In the genomic region with DNA sequence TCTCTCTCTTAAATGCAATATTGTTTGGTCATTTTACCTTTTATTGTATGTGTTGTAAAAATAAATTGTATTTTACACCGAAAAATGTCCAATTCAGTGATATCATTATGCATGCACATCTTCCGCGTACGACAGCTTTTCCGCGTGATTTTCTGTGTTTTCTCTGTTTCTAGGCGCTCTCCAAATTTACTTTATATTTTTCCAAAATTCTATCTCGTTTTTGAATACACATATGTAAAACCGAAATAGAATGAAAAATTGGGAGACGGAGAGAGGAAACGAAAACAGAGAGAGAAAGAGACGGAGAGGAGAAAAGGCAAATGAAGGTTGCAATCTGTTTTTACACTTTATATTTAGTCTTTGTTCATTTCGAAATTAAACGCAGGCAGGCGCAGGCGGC, we compare ENCODE assay signal across 6 worm cellular contexts.
TF ChIP-seq lines count a peak whose summit lies in the region.

No protein-coding gene starts in this region.

TF ChIP-seq in whole organism, L1 larva, 84 proteins besides CTCF, POLR2A, EP300 and RAD21 (continued from another document and continues in another):
- no peak for TF ChIP-seq zag-1 (tag; optimal IDR thresholded peaks at IDR 0.05; lab: Kevin White, UChicago)
- TF ChIP-seq unc-30 (tag; optimal IDR thresholded peaks at IDR 0.05; lab: Kevin White, UChicago): no peak
- TF ChIP-seq snu-23 (GFP tag; optimal IDR thresholded peaks at IDR 0.05; lab: Kevin White, UChicago): peak; percentile 60
- no peak for TF ChIP-seq nhr-237 (tag; optimal IDR thresholded peaks at IDR 0.05; lab: Kevin White, UChicago)
- peak; percentile 67 for TF ChIP-seq mep-1 (tag; optimal IDR thresholded peaks at IDR 0.05; lab: Kevin White, UChicago)
- no peak for TF ChIP-seq ceh-63 (GFP tag; optimal IDR thresholded peaks at IDR 0.05; lab: Kevin White, UChicago)
- no peak for TF ChIP-seq alr-1 (tag; optimal IDR thresholded peaks at IDR 0.05; lab: Kevin White, UChicago; ENCODE audit: borderline replicate concordance)
- peak; percentile 44 for TF ChIP-seq skn-1 (tag; optimal IDR thresholded peaks at IDR 0.05; lab: Kevin White, UChicago)
- TF ChIP-seq efl-3 (GFP tag; optimal IDR thresholded peaks at IDR 0.05; lab: Kevin White, UChicago): no peak
- TF ChIP-seq irx-1 (tag; optimal IDR thresholded peaks at IDR 0.05; lab: Kevin White, UChicago): peak; percentile 44
- peak; percentile 0 for TF ChIP-seq xbp-1 (tag; optimal IDR thresholded peaks at IDR 0.05; lab: Kevin White, UChicago)
- TF ChIP-seq vab-15 (tag; optimal IDR thresholded peaks at IDR 0.05; lab: Kevin White, UChicago): no peak
- peak; percentile 42 for TF ChIP-seq nhr-20 (tag; optimal IDR thresholded peaks at IDR 0.05; lab: Kevin White, UChicago)
- peak; percentile 86 for TF ChIP-seq lin-14 (GFP tag; optimal IDR thresholded peaks at IDR 0.05; lab: Kevin White, UChicago)
- TF ChIP-seq snpc-4 (tag; optimal IDR thresholded peaks at IDR 0.05; lab: Kevin White, UChicago): peak; percentile 12
- TF ChIP-seq aly-2 (tag; optimal IDR thresholded peaks at IDR 0.05; lab: Kevin White, UChicago): no peak
- peak; percentile 50 for TF ChIP-seq unc-86 (tag; optimal IDR thresholded peaks at IDR 0.05; lab: Kevin White, UChicago)
- peak; percentile 25; the same call in 1 of the 2 replicates for TF ChIP-seq isw-1 (GFP tag; IDR thresholded peaks at IDR 0.05; lab: Robert Waterston, UW)
- peak; percentile 48 for TF ChIP-seq swsn-7 (tag; optimal IDR thresholded peaks at IDR 0.05; lab: Kevin White, UChicago)
- TF ChIP-seq nhr-47 (tag; optimal IDR thresholded peaks at IDR 0.05; lab: Kevin White, UChicago): peak; percentile 65
- no peak for TF ChIP-seq fkh-10 (GFP tag; optimal IDR thresholded peaks at IDR 0.05; lab: Kevin White, UChicago)

TF ChIP-seq in whole organism, L2 larva, 48 proteins besides CTCF, POLR2A, EP300 and RAD21 (continued from another document):
- TF ChIP-seq nhr-23 (tag; optimal IDR thresholded peaks at IDR 0.05; lab: Kevin White, UChicago) (no peak), dmd-4 (tag; optimal IDR thresholded peaks at IDR 0.05; lab: Kevin White, UChicago) (no peak), lin-11 (tag; optimal IDR thresholded peaks at IDR 0.05; lab: Kevin White, UChicago) (no peak), nhr-25 (tag; optimal IDR thresholded peaks at IDR 0.05; lab: Kevin White, UChicago) (peak; percentile 63), C34F6.9 (tag; optimal IDR thresholded peaks at IDR 0.05; lab: Kevin White, UChicago) (peak; percentile 88), F13H6.1 (tag; optimal IDR thresholded peaks at IDR 0.05; lab: Kevin White, UChicago) (peak; percentile 22), sma-9 (GFP tag; optimal IDR thresholded peaks at IDR 0.05; lab: Kevin White, UChicago) (peak; percentile 77), sma-9 (tag; optimal IDR thresholded peaks at IDR 0.05; lab: Kevin White, UChicago) (no peak), nhr-21 (tag; optimal IDR thresholded peaks at IDR 0.05; lab: Kevin White, UChicago) (no peak), gmeb-1 (tag; optimal IDR thresholded peaks at IDR 0.05; lab: Kevin White, UChicago) (peak; percentile 24)
TF ChIP-seq in whole organism, L2 larva: peak in this region for 11.

TF ChIP-seq in whole organism, L3 larva, 47 proteins besides CTCF, POLR2A, EP300 and RAD21 (continued from another document):
- no peak for TF ChIP-seq elt-3 (tag; optimal IDR thresholded peaks at IDR 0.05; lab: Kevin White, UChicago)
- TF ChIP-seq lin-15B (tag; optimal IDR thresholded peaks at IDR 0.05; lab: Kevin White, UChicago): peak; percentile 9
- TF ChIP-seq egl-27 (tag; optimal IDR thresholded peaks at IDR 0.05; lab: Kevin White, UChicago): no peak
- peak; percentile 75 for TF ChIP-seq pha-4 (tag; optimal IDR thresholded peaks at IDR 0.05; lab: Kevin White, UChicago)
- TF ChIP-seq aly-2 (tag; optimal IDR thresholded peaks at IDR 0.05; lab: Kevin White, UChicago): no peak
- no peak for TF ChIP-seq skn-1 (tag; optimal IDR thresholded peaks at IDR 0.05; lab: Kevin White, UChicago)
- TF ChIP-seq ceh-16 (tag; optimal IDR thresholded peaks at IDR 0.05; lab: Kevin White, UChicago): no peak
- TF ChIP-seq ama-1 (optimal IDR thresholded peaks at IDR 0.05; lab: Kevin White, UChicago): no peak
- no peak for TF ChIP-seq mml-1 (tag; optimal IDR thresholded peaks at IDR 0.05; lab: Kevin White, UChicago)
- no peak for TF ChIP-seq R02D3.7 (tag; optimal IDR thresholded peaks at IDR 0.05; lab: Kevin White, UChicago)

TF ChIP-seq in whole organism, L4 larva, 104 proteins besides CTCF, POLR2A, EP300 and RAD21 (continued from another document):
- TF ChIP-seq ctbp-1 (GFP tag; IDR thresholded peaks at IDR 0.05; lab: Robert Waterston, UW) (no peak), nhr-77 (tag; optimal IDR thresholded peaks at IDR 0.05; lab: Kevin White, UChicago) (peak; percentile 4), saeg-2 (GFP tag; IDR thresholded peaks at IDR 0.05; lab: Robert Waterston, UW) (no peak), nhr-41 (GFP tag; IDR thresholded peaks at IDR 0.05; lab: Robert Waterston, UW) (no peak), unc-62 (GFP tag; optimal IDR thresholded peaks at IDR 0.05 in 1 of 2; lab: Kevin White, UChicago) (no peak), unc-62 (tag; optimal IDR thresholded peaks at IDR 0.05; lab: Kevin White, UChicago) (no peak), lsy-2 (tag; optimal IDR thresholded peaks at IDR 0.05; lab: Kevin White, UChicago) (peak in 1 of 2 experiments; percentile 70), fkh-10 (GFP tag; optimal IDR thresholded peaks at IDR 0.05; lab: Kevin White, UChicago) (peak; percentile 31), dmd-6 (GFP tag; IDR thresholded peaks at IDR 0.05; lab: Robert Waterston, UW) (peak; percentile 21; the same call in 1 of the 2 replicates), hlh-30 (tag; optimal IDR thresholded peaks at IDR 0.05; lab: Kevin White, UChicago; ENCODE audit: insufficient read depth) (peak; percentile 85), mes-2 (tag; optimal IDR thresholded peaks at IDR 0.05; lab: Kevin White, UChicago; ENCODE audit: poor library complexity, severe bottlenecking) (no peak), Y48G9A.11 (GFP tag; IDR thresholded peaks at IDR 0.05; lab: Robert Waterston, UW) (no peak), ceh-28 (tag; optimal IDR thresholded peaks at IDR 0.05; lab: Kevin White, UChicago) (no peak), dve-1 (tag; optimal IDR thresholded peaks at IDR 0.05; lab: Kevin White, UChicago; ENCODE audit: insufficient read depth) (peak; percentile 78), aha-1 (tag; lab: Kevin White, UChicago) (peak; percentile 91), nhr-102 (tag; optimal IDR thresholded peaks at IDR 0.05; lab: Kevin White, UChicago) (no peak), rbr-2 (tag; optimal IDR thresholded peaks at IDR 0.05; lab: Kevin White, UChicago) (peak; percentile 30)

TF ChIP-seq in whole organism, late embryonic, 69 proteins besides CTCF, POLR2A, EP300 and RAD21 (continued from another document):
- TF ChIP-seq unc-55 (GFP tag; optimal IDR thresholded peaks at IDR 0.05; lab: Kevin White, UChicago): peak; percentile 81
- no peak for TF ChIP-seq ceh-14 (tag; optimal IDR thresholded peaks at IDR 0.05; lab: Kevin White, UChicago)
TF ChIP-seq in whole organism, late embryonic: peak in this region for 9.

TF ChIP-seq in whole organism, mixed stage, embryonic, 35 proteins besides CTCF, POLR2A, EP300 and RAD21 (continued from another document):
- TF ChIP-seq ham-2 (GFP tag; optimal IDR thresholded peaks at IDR 0.05; lab: Kevin White, UChicago): no peak
- TF ChIP-seq cnd-1 (tag; optimal IDR thresholded peaks at IDR 0.05; lab: Kevin White, UChicago): no peak
- TF ChIP-seq ceh-83 (GFP tag; optimal IDR thresholded peaks at IDR 0.05; lab: Kevin White, UChicago): no peak
- no peak for TF ChIP-seq hlh-1 (tag; optimal IDR thresholded peaks at IDR 0.05; lab: Kevin White, UChicago)
- TF ChIP-seq mep-1 (tag; optimal IDR thresholded peaks at IDR 0.05; lab: Kevin White, UChicago): no peak
- TF ChIP-seq sptf-1 (tag; optimal IDR thresholded peaks at IDR 0.05; lab: Kevin White, UChicago): no peak
- no peak for TF ChIP-seq nhr-2 (tag; optimal IDR thresholded peaks at IDR 0.05; lab: Kevin White, UChicago)
- no peak for TF ChIP-seq elt-3 (tag; optimal IDR thresholded peaks at IDR 0.05; lab: Kevin White, UChicago)
- TF ChIP-seq drap-1 (GFP tag; optimal IDR thresholded peaks at IDR 0.05; lab: Kevin White, UChicago): no peak
- TF ChIP-seq unc-39 (tag; optimal IDR thresholded peaks at IDR 0.05; lab: Kevin White, UChicago): no peak
- TF ChIP-seq ces-1 (GFP tag; optimal IDR thresholded peaks at IDR 0.05; lab: Kevin White, UChicago): peak; percentile 80
- TF ChIP-seq mab-5 (tag; optimal IDR thresholded peaks at IDR 0.05; lab: Kevin White, UChicago): no peak
- no peak for TF ChIP-seq mls-2 (tag; optimal IDR thresholded peaks at IDR 0.05; lab: Kevin White, UChicago)
- peak; percentile 48 for TF ChIP-seq unc-62 (GFP tag; optimal IDR thresholded peaks at IDR 0.05; lab: Kevin White, UChicago)
- TF ChIP-seq ztf-11 (tag; optimal IDR thresholded peaks at IDR 0.05; lab: Kevin White, UChicago): no peak
- TF ChIP-seq nhr-12 (tag; optimal IDR thresholded peaks at IDR 0.05; lab: Kevin White, UChicago): no peak
- TF ChIP-seq blmp-1 (tag; optimal IDR thresholded peaks at IDR 0.05; lab: Kevin White, UChicago): no peak
- TF ChIP-seq M03D4.4 (tag; optimal IDR thresholded peaks at IDR 0.05; lab: Kevin White, UChicago): no peak
- TF ChIP-seq ceh-39 (tag; optimal IDR thresholded peaks at IDR 0.05; lab: Kevin White, UChicago): no peak
- TF ChIP-seq zip-8 (tag; optimal IDR thresholded peaks at IDR 0.05; lab: Kevin White, UChicago): no peak
- TF ChIP-seq lin-13 (tag; optimal IDR thresholded peaks at IDR 0.05; lab: Kevin White, UChicago): no peak
